Fruit fly (Drosophila melanogaster) whole organism, embryonic: ENCODE data around the gene Rtnl1.

ENCODE experiments used
- Ada2b ChIP-seq: fragments of 200-800 bp; sonication (Bioruptor generic); IDR thresholded peaks from 2 replicates; pipeline ENCODE4 v1.3.6; 2022; ENCODE audit warnings: missing biosample characterization, missing genetic modification characterization
- Atf3 ChIP-seq: fragments of 200-800 bp; sonication (Bioruptor generic); optimal IDR thresholded peaks from 3 replicates; lab custom pipeline; 2016; ENCODE audit warnings: missing biosample characterization, missing genetic modification characterization
- BEAF-32 ChIP-seq: fragments of 200-800 bp; sonication (Bioruptor generic); optimal IDR thresholded peaks from 3 replicates; lab custom pipeline; 2017; ENCODE audit warnings: missing biosample characterization, missing genetic modification characterization, mild to moderate bottlenecking, moderate library complexity, missing genetic modification reagents
- CG11696 ChIP-seq: fragments of 200-800 bp; sonication (Bioruptor generic); IDR thresholded peaks from 2 replicates; pipeline ENCODE4 v1.3.6; 2022; ENCODE audit warnings: missing biosample characterization, missing genetic modification characterization
- CG12104 ChIP-seq: fragments of 200-800 bp; sonication (Bioruptor generic); optimal IDR thresholded peaks from 3 replicates; lab custom pipeline; 2016; ENCODE audit warnings: missing biosample characterization, missing genetic modification characterization
- CG12155 ChIP-seq: fragments of 200-800 bp; sonication (Bioruptor generic); optimal IDR thresholded peaks from 3 replicates; lab custom pipeline; 2016; ENCODE audit warnings: missing biosample characterization, missing genetic modification characterization
- CG13775 ChIP-seq: fragments of 200-800 bp; sonication (Bioruptor generic); optimal IDR thresholded peaks from 3 replicates; lab custom pipeline; 2017; ENCODE audit warnings: missing biosample characterization, mild to moderate bottlenecking, missing genetic modification characterization
- CG14965 ChIP-seq: fragments of 200-800 bp; sonication (Bioruptor generic); optimal IDR thresholded peaks from 2 replicates; lab custom pipeline; 2016; ENCODE audit warnings: missing biosample characterization, missing genetic modification characterization, borderline replicate concordance
- CG15269 ChIP-seq: fragments of 200-800 bp; sonication (Bioruptor generic); optimal IDR thresholded peaks from 2 replicates; lab custom pipeline; 2018; ENCODE audit warnings: missing biosample characterization, mild to moderate bottlenecking, missing genetic modification characterization, moderate library complexity
- CG1529 ChIP-seq: fragments of 200-800 bp; sonication (Bioruptor generic); optimal IDR thresholded peaks from 3 replicates; lab custom pipeline; 2018; ENCODE audit warnings: missing biosample characterization, missing genetic modification characterization
- CG1832 ChIP-seq: fragments of 200-800 bp; sonication (Bioruptor generic); optimal IDR thresholded peaks from 2 replicates; lab custom pipeline; 2017; ENCODE audit warnings: missing biosample characterization, mild to moderate bottlenecking, missing genetic modification characterization, inconsistent platforms
- CG2129 ChIP-seq: fragments of 200-800 bp; sonication (Bioruptor generic); IDR thresholded peaks from 2 replicates; pipeline ENCODE4 v1.3.6; 2022; ENCODE audit warnings: missing biosample characterization, missing genetic modification characterization; ENCODE audit not compliant: partially characterized antibody
- CG2202 ChIP-seq: fragments of 200-800 bp; sonication (Bioruptor generic); optimal IDR thresholded peaks from 2 replicates; lab custom pipeline; 2018; ENCODE audit warnings: missing biosample characterization, mild to moderate bottlenecking, missing genetic modification characterization
- CG31441 ChIP-seq: fragments of 200-800 bp; sonication (Bioruptor generic); IDR thresholded peaks from 2 replicates; pipeline ENCODE4 v1.3.6; 2022; ENCODE audit warnings: missing biosample characterization, missing genetic modification characterization
- CG3281 ChIP-seq: fragments of 200-800 bp; sonication (Bioruptor generic); optimal IDR thresholded peaks from 3 replicates; lab custom pipeline; 2017; ENCODE audit warnings: missing biosample characterization, mild to moderate bottlenecking, missing genetic modification characterization
- CG6175 ChIP-seq: fragments of 200-800 bp; sonication (Bioruptor generic); IDR thresholded peaks from 3 replicates; pipeline ENCODE4 v1.3.6; 2022; ENCODE audit warnings: missing biosample characterization, missing genetic modification characterization
- CG6689 ChIP-seq: fragments of 200-800 bp; sonication (Bioruptor generic); IDR thresholded peaks from 2 replicates; pipeline ENCODE4 v1.3.6; 2022; ENCODE audit warnings: missing biosample characterization, missing genetic modification characterization
- CG8924 ChIP-seq: fragments of 200-800 bp; optimal IDR thresholded peaks from 3 replicates; lab custom pipeline; 2019; ENCODE audit warnings: missing biosample characterization, mild to moderate bottlenecking, missing genetic modification characterization, moderate library complexity
- Chrac-16 ChIP-seq: fragments of 200-800 bp; sonication (Bioruptor generic); optimal IDR thresholded peaks from 3 replicates; lab custom pipeline; 2016; ENCODE audit warnings: missing biosample characterization, missing genetic modification characterization
- CrebB ChIP-seq: fragments of 200-800 bp; sonication (Bioruptor generic); optimal IDR thresholded peaks from 3 replicates; lab custom pipeline; 2018; ENCODE audit warnings: missing biosample characterization, mild to moderate bottlenecking, missing genetic modification characterization
- Dip2 ChIP-seq: fragments of 200-800 bp; sonication (Bioruptor generic); IDR thresholded peaks from 2 replicates; pipeline ENCODE4 v1.3.6; 2022; ENCODE audit warnings: missing biosample characterization, missing genetic modification characterization
- NC2β ChIP-seq: fragments of 200-800 bp; sonication (Bioruptor generic); optimal IDR thresholded peaks from 2 replicates; lab custom pipeline; 2016; ENCODE audit warnings: missing biosample characterization, missing genetic modification characterization
- NK7.1 ChIP-seq: fragments of 200-800 bp; sonication (Bioruptor generic); optimal IDR thresholded peaks from 3 replicates; lab custom pipeline; 2016; ENCODE audit warnings: missing biosample characterization, missing genetic modification characterization
- Nf-YA ChIP-seq: fragments of 200-800 bp; sonication (Bioruptor generic); IDR thresholded peaks from 2 replicates; pipeline ENCODE4 v1.3.6; 2022; ENCODE audit warnings: missing biosample characterization, missing genetic modification characterization
- Nf-YB ChIP-seq: fragments of 200-800 bp; sonication (Bioruptor generic); optimal IDR thresholded peaks from 3 replicates; lab custom pipeline; 2019; ENCODE audit warnings: missing biosample characterization, mild to moderate bottlenecking, missing genetic modification characterization, moderate library complexity
- Six4 ChIP-seq: fragments of 200-800 bp; sonication (Bioruptor generic); optimal IDR thresholded peaks from 2 replicates; lab custom pipeline; 2016; ENCODE audit warnings: missing biosample characterization, missing genetic modification characterization
- ab ChIP-seq: fragments of 200-800 bp; sonication (Bioruptor generic); optimal IDR thresholded peaks from 2 replicates; lab custom pipeline; 2016; ENCODE audit warnings: missing biosample characterization, missing genetic modification characterization
- bigmax ChIP-seq: fragments of 200-800 bp; sonication (Bioruptor generic); optimal IDR thresholded peaks from 2 replicates; lab custom pipeline; 2018; ENCODE audit warnings: missing biosample characterization, mild to moderate bottlenecking, missing genetic modification characterization
- chn ChIP-seq: fragments of 200-800 bp; sonication (Bioruptor generic); optimal IDR thresholded peaks from 2 replicates; lab custom pipeline; 2016; ENCODE audit warnings: missing biosample characterization, missing genetic modification characterization
- dm ChIP-seq: fragments of 200-800 bp; sonication (Bioruptor generic); optimal IDR thresholded peaks from 3 replicates; lab custom pipeline; 2016; ENCODE audit warnings: missing biosample characterization, missing genetic modification characterization
- exex ChIP-seq: fragments of 200-800 bp; sonication (Bioruptor generic); optimal IDR thresholded peaks from 4 replicates; lab custom pipeline; 2018; ENCODE audit warnings: missing biosample characterization, mild to moderate bottlenecking, missing genetic modification characterization, moderate library complexity
- ftz-f1 ChIP-seq: fragments of 200-800 bp; sonication (Bioruptor generic); optimal IDR thresholded peaks from 2 replicates; lab custom pipeline; 2016; ENCODE audit warnings: missing biosample characterization, missing genetic modification characterization
- gem ChIP-seq: fragments of 200-800 bp; sonication (Bioruptor generic); optimal IDR thresholded peaks from 2 replicates; lab custom pipeline; 2019; ENCODE audit warnings: missing biosample characterization, mild to moderate bottlenecking, missing genetic modification characterization, moderate library complexity
- her ChIP-seq: fragments of 200-800 bp; sonication (Bioruptor generic); optimal IDR thresholded peaks from 2 replicates; lab custom pipeline; 2016; ENCODE audit warnings: missing biosample characterization, missing genetic modification characterization
- hth ChIP-seq: fragments of >200 bp; optimal IDR thresholded peaks from 2 replicates; lab custom pipeline; 2017; ENCODE audit warnings: inconsistent platforms
- jigr1 ChIP-seq: fragments of 200-800 bp; sonication (Bioruptor generic); IDR thresholded peaks from 3 replicates; pipeline ENCODE4 v1.3.6; 2022; ENCODE audit warnings: missing biosample characterization, missing genetic modification characterization
- kay ChIP-seq: fragments of 200-800 bp; sonication (Bioruptor generic); optimal IDR thresholded peaks from 2 replicates; lab custom pipeline; 2016; ENCODE audit warnings: missing biosample characterization, missing genetic modification characterization
- peb ChIP-seq: fragments of 200-800 bp; sonication (Bioruptor generic); IDR thresholded peaks from 2 replicates; pipeline ENCODE4 v1.3.6; 2022; ENCODE audit warnings: missing biosample characterization, missing genetic modification characterization
- pho ChIP-seq: fragments of 200-800 bp; sonication (Bioruptor generic); optimal IDR thresholded peaks from 2 replicates; lab custom pipeline; 2016; ENCODE audit warnings: missing biosample characterization, missing genetic modification characterization
- pros ChIP-seq: fragments of 200-800 bp; sonication (Bioruptor generic); optimal IDR thresholded peaks from 3 replicates; lab custom pipeline; 2019; ENCODE audit warnings: missing biosample characterization, mild to moderate bottlenecking, missing genetic modification characterization, moderate library complexity
- run ChIP-seq: fragments of 200-800 bp; sonication (Bioruptor generic); optimal IDR thresholded peaks from 3 replicates; lab custom pipeline; 2018; ENCODE audit warnings: missing biosample characterization, mild to moderate bottlenecking, missing genetic modification characterization
- sc ChIP-seq, 3 experiments: fragments of >200 bp in 2 of 3; fragments of 200-800 bp in 1 of 3; sonication (Bioruptor generic) in 1 of 3; optimal IDR thresholded peaks; 2 replicates in 2 of 3; 3 replicates in 1 of 3; lab custom pipeline; 2017; ENCODE audit warnings: mild to moderate bottlenecking in 1 of 3, missing biosample characterization in 1 of 3, missing genetic modification characterization in 1 of 3, missing genetic modification reagents in 1 of 3
- sens-2 ChIP-seq: fragments of 200-800 bp; sonication (Bioruptor generic); IDR thresholded peaks from 2 replicates; pipeline ENCODE4 v1.3.6; 2022; ENCODE audit warnings: missing biosample characterization, missing genetic modification characterization
- sqz ChIP-seq: fragments of 200-800 bp; sonication (Bioruptor generic); optimal IDR thresholded peaks from 3 replicates; lab custom pipeline; 2018; ENCODE audit warnings: missing biosample characterization, mild to moderate bottlenecking, missing genetic modification characterization
- tap ChIP-seq: fragments of 200-800 bp; optimal IDR thresholded peaks from 3 replicates; lab custom pipeline; 2019; ENCODE audit warnings: missing biosample characterization, mild to moderate bottlenecking, missing genetic modification characterization, moderate library complexity
- toy ChIP-seq: fragments of 200-800 bp; sonication (Bioruptor generic); IDR thresholded peaks from 2 replicates; pipeline ENCODE4 v1.3.6; 2022; ENCODE audit warnings: missing biosample characterization, missing genetic modification characterization
- tx ChIP-seq: fragments of 200-800 bp; sonication (Bioruptor generic); optimal IDR thresholded peaks from 2 replicates; lab custom pipeline; 2016; ENCODE audit warnings: missing biosample characterization, missing genetic modification characterization
- unc-4 ChIP-seq: fragments of 200-800 bp; sonication (Bioruptor generic); IDR thresholded peaks from 2 replicates; pipeline ENCODE4 v1.3.6; 2022; ENCODE audit warnings: missing biosample characterization, missing genetic modification characterization; ENCODE audit not compliant: partially characterized antibody
- wek ChIP-seq: fragments of 200-800 bp; sonication (Bioruptor generic); optimal IDR thresholded peaks from 3 replicates; lab custom pipeline; 2018; ENCODE audit warnings: missing biosample characterization, mild to moderate bottlenecking, missing genetic modification characterization, moderate library complexity
- zfh1 ChIP-seq: fragments of 200-800 bp; sonication (Bioruptor generic); IDR thresholded peaks from 3 replicates; pipeline ENCODE4 v1.3.6; 2022; ENCODE audit warnings: missing biosample characterization, missing genetic modification characterization

Gene Rtnl1

DNA sequence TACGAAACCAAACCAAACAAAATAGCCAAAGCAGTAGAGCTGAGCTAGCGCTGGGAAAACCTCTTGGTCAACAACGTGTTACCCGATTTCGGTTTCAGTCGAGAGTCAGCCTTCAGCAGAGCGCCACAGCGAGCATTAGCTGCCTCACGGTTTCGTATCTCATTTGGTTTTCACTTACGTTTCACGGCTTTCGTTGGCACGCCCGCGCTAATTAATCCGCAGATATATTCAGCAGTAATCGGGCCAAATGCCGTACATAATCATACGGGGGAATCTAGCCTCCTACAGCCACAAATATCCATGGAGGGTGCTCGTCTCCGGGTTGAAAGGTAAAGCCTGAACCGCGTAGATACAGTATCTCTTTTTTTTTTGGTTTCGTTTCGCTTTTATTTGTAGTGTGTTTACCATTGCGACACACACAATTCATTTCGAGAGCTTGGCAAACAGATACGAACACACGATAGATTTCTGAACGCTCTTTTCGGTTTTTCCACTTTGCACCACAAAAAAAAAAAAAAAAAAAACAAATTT lies 34.9 kb upstream of the Rtnl1 start, which contains the start of gene CG31650 (continued):
- TF ChIP-seq sqz (GFP tag; lab: Kevin White, UChicago) = no peak
- TF ChIP-seq exex = peak; percentile 49
- no peak for TF ChIP-seq kay (GFP tag; lab: Kevin White, UChicago)
- peak; percentile 11 for TF ChIP-seq ftz-f1 (GFP tag; lab: Kevin White, UChicago)
- TF ChIP-seq CG2202 (tag; lab: Kevin White, UChicago) = no peak
- no peak for TF ChIP-seq NK7.1 (GFP tag; lab: Kevin White, UChicago)
- TF ChIP-seq CG13775 = no peak
- TF ChIP-seq pho (GFP tag; lab: Kevin White, UChicago) = no peak
- TF ChIP-seq CG6689 (GFP tag; lab: Robert Waterston, UW) = no peak
- TF ChIP-seq CG2129 = no peak
- no peak for TF ChIP-seq BEAF-32
- no peak for TF ChIP-seq tx (GFP tag; lab: Kevin White, UChicago)
- TF ChIP-seq CrebB = no peak
- TF ChIP-seq wek (GFP tag; lab: Kevin White, UChicago) = peak; percentile 18
- no peak for TF ChIP-seq Dip2 (GFP tag; lab: Robert Waterston, UW)
- TF ChIP-seq unc-4 = 0 out of 2 replicates have a peak, but pooled peaks have one; percentile 37
- TF ChIP-seq CG1529 (GFP tag; lab: Kevin White, UChicago) = no peak
- TF ChIP-seq CG6175 = peak; percentile 42; the same call in 2 of the 3 replicates
- no peak for TF ChIP-seq run (tag; lab: Kevin White, UChicago)
- no peak for TF ChIP-seq CG14965 (GFP tag; lab: Kevin White, UChicago)

DNA sequence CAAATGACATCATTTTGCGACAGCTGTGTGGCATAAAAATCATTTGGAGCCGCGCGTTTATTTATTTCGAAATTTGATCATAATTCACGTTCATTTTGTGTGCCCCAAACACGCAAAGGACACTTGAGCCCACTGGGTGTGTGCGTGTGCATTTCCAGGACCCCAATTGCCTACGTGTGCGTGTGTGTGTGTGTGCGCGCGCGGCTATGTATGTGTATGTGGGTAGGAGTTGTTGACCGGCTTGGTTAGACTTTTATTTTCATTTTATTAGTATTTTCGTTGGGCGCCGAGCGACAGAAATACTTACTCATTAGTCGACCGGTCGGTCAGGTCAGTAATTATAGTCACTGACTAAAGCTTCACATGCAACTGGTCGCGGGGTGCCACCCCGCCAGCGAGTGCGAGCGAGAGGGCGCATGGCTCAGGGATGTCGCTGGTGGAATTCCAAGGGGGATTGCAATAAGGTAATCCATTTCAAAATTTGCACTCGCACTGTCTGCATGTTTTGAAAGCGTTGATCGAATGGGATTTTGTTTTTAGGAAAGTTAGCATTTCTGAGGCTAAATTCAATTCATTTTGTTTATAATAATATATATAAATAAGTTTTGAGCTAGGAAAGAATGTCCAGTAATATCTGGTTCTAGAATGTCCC lies 34.1 kb upstream of the Rtnl1 start:
- TF ChIP-seq zfh1 (0 out of 3 replicates have a peak, but pooled peaks have one; percentile 34), chn (GFP tag; lab: Kevin White, UChicago) (peak; percentile 26), toy (GFP tag; lab: Robert Waterston, UW) (no peak), kay (GFP tag; lab: Kevin White, UChicago) (no peak), dm (GFP tag; lab: Kevin White, UChicago) (no peak), gem (peak; percentile 69), CG11696 (GFP tag; lab: Robert Waterston, UW) (no peak), Chrac-16 (GFP tag; lab: Kevin White, UChicago) (peak; percentile 22), wek (GFP tag; lab: Kevin White, UChicago) (no peak), CG1832 (peak; percentile 76), Ada2b (GFP tag; lab: Robert Waterston, UW) (no peak), ab (GFP tag; lab: Kevin White, UChicago) (no peak), Atf3 (GFP tag; lab: Kevin White, UChicago) (no peak), Nf-YB (no peak), hth (no peak), CG12155 (GFP tag; lab: Kevin White, UChicago) (peak; percentile 40), Nf-YA (no peak), jigr1 (GFP tag; lab: Robert Waterston, UW) (no peak), CG31441 (GFP tag; lab: Robert Waterston, UW) (no peak), NC2β (no peak), bigmax (no peak), sc (optimal IDR thresholded peaks at IDR 0.05; lab: Kevin White, UChicago) (no peak), sc (GFP tag; optimal IDR thresholded peaks at IDR 0.05; lab: Kevin White, UChicago) (no peak), peb (GFP tag; lab: Robert Waterston, UW) (no peak), CG3281 (peak; percentile 40), pros (no peak), her (GFP tag; lab: Kevin White, UChicago) (no peak), tap (tag; lab: Kevin White, UChicago) (no peak), CG15269 (tag; lab: Kevin White, UChicago) (peak; percentile 56), CG12104 (GFP tag; lab: Kevin White, UChicago) (peak; percentile 19), Six4 (no peak), CG8924 (tag; lab: Kevin White, UChicago) (peak; percentile 4), sens-2 (GFP tag; lab: Robert Waterston, UW) (no peak)
